Fruit fly (Drosophila melanogaster): Measurements from ENCODE around the gene Gr68a.

The Gr68a gene

dm6 chr3L:11772608-11773017 lies 21.5 kb downstream of the Gr68a start (continued):
- no peak for TF ChIP-seq CG4328 (GFP tag; optimal IDR thresholded peaks at IDR 0.05)

dm6 chr3L:11773796-11774195 lies 22.7 kb downstream of the Gr68a start:
- TF ChIP-seq Sry-δ (GFP tag; optimal IDR thresholded peaks at IDR 0.05): no peak
- TF ChIP-seq Bdp1 (GFP tag; optimal IDR thresholded peaks at IDR 0.05): peak; percentile 31
- TF ChIP-seq jigr1 (GFP tag; IDR thresholded peaks at IDR 0.05): no peak
- TF ChIP-seq ind (GFP tag; optimal IDR thresholded peaks at IDR 0.05): no peak
- TF ChIP-seq chinmo (GFP tag; IDR thresholded peaks at IDR 0.05; ENCODE audit: partially characterized antibody): 0 out of 4 replicates have a peak, but pooled peaks have one; percentile 20
- peak; percentile 16 for TF ChIP-seq grn (GFP tag; optimal IDR thresholded peaks at IDR 0.05)
- TF ChIP-seq zen (tag; optimal IDR thresholded peaks at IDR 0.05): no peak

- TF ChIP-seq CG7839 (tag; optimal IDR thresholded peaks at IDR 0.05): no peak
- no peak for TF ChIP-seq MTF-1 (GFP tag; optimal IDR thresholded peaks at IDR 0.05; ENCODE audit: borderline replicate concordance)
- TF ChIP-seq CoRest (tag; optimal IDR thresholded peaks at IDR 0.05): no peak
- TF ChIP-seq CG17829 (tag; optimal IDR thresholded peaks at IDR 0.05): no peak
- TF ChIP-seq Dek (tag; optimal IDR thresholded peaks at IDR 0.05): no peak
- no peak for TF ChIP-seq CG17612 (GFP tag; IDR thresholded peaks at IDR 0.05)
- TF ChIP-seq CG12942 (GFP tag; optimal IDR thresholded peaks at IDR 0.05): no peak
- no peak for TF ChIP-seq CG1832 (GFP tag; optimal IDR thresholded peaks at IDR 0.05)
- no peak for TF ChIP-seq CG10565 (GFP tag; optimal IDR thresholded peaks at IDR 0.05)
- TF ChIP-seq Hr39 (optimal IDR thresholded peaks at IDR 0.05): no peak
- TF ChIP-seq CG10366 (GFP tag; IDR thresholded peaks at IDR 0.05): no peak
- TF ChIP-seq CG3995 (GFP tag; optimal IDR thresholded peaks at IDR 0.05): no peak
- no peak for TF ChIP-seq CG1647 (GFP tag; optimal IDR thresholded peaks at IDR 0.05)
- no peak for TF ChIP-seq NK7.1 (GFP tag; optimal IDR thresholded peaks at IDR 0.05)
- no peak for TF ChIP-seq CG17186 (GFP tag; optimal IDR thresholded peaks at IDR 0.05)
- no peak for TF ChIP-seq abd-A (tag; optimal IDR thresholded peaks at IDR 0.05)
Observed at dm6 chr3L:11774401-11774800, 23.3 kb downstream of the Gr68a start, which contains the start of gene Tim13. Tim13 (minus strand) TSS chr3L:11774501.

- TF ChIP-seq HLH54F (GFP tag; optimal IDR thresholded peaks at IDR 0.05): no peak
- peak; percentile 78 for TF ChIP-seq CG34376 (GFP tag; optimal IDR thresholded peaks at IDR 0.05)
- TF ChIP-seq eve (GFP tag; optimal IDR thresholded peaks at IDR 0.05): no peak
- TF ChIP-seq vnd (GFP tag; IDR thresholded peaks at IDR 0.05; ENCODE audit: partially characterized antibody): no peak
- TF ChIP-seq Kr (GFP tag; optimal IDR thresholded peaks at IDR 0.05): no peak
- TF ChIP-seq prd (optimal IDR thresholded peaks at IDR 0.05): no peak
- no peak for TF ChIP-seq prd (GFP tag; IDR thresholded peaks at IDR 0.05)
- no peak for TF ChIP-seq insv (GFP tag; optimal IDR thresholded peaks at IDR 0.05)
- TF ChIP-seq sisA (GFP tag; IDR thresholded peaks at IDR 0.05): no peak
- no peak for TF ChIP-seq sna (GFP tag; IDR thresholded peaks at IDR 0.05; ENCODE audit: partially characterized antibody)
- no peak for TF ChIP-seq CG4617 (GFP tag; optimal IDR thresholded peaks at IDR 0.05; ENCODE audit: borderline replicate concordance)
- TF ChIP-seq ind (GFP tag; optimal IDR thresholded peaks at IDR 0.05): no peak
- TF ChIP-seq Deaf1 (tag; optimal IDR thresholded peaks at IDR 0.05): peak; percentile 83
- no peak for TF ChIP-seq Neu2 (GFP tag; optimal IDR thresholded peaks at IDR 0.05; ENCODE audit: borderline replicate concordance)
- TF ChIP-seq fru (optimal IDR thresholded peaks at IDR 0.05): no peak
- no peak for TF ChIP-seq CG6765 (GFP tag; optimal IDR thresholded peaks at IDR 0.05)
- TF ChIP-seq CG15601 (tag; optimal IDR thresholded peaks at IDR 0.05): no peak
- TF ChIP-seq Sox100B (GFP tag; optimal IDR thresholded peaks at IDR 0.05): no peak
- TF ChIP-seq grn (GFP tag; optimal IDR thresholded peaks at IDR 0.05): peak; percentile 93
- no peak for TF ChIP-seq repo (GFP tag; optimal IDR thresholded peaks at IDR 0.05)
- no peak for TF ChIP-seq sr (GFP tag; IDR thresholded peaks at IDR 0.05)
- TF ChIP-seq Aef1 (GFP tag; IDR thresholded peaks at IDR 0.05): no peak
- TF ChIP-seq CG15514 (GFP tag; optimal IDR thresholded peaks at IDR 0.05): no peak
- no peak for TF ChIP-seq CG34224 (GFP tag; IDR thresholded peaks at IDR 0.05; ENCODE audit: partially characterized antibody)
- TF ChIP-seq D19A (tag; optimal IDR thresholded peaks at IDR 0.05): no peak
- no peak for TF ChIP-seq CG1233 (GFP tag; optimal IDR thresholded peaks at IDR 0.05)
Observed at dm6 chr3L:11776731-11777130, 25.6 kb downstream of the Gr68a start, which contains the start of gene CG14131. CG14131 (plus strand) TSS chr3L:11777073.

All from whole organism, embryonic.